Worm (Caenorhabditis elegans) whole organism, L2 larva: ENCODE measurements around the gene cul-3.
A peak's percentile ranks its signal among the peaks of the same experiment; 100 is the strongest.

Experiments
- C34F6.9 ChIP-seq: fragments of 150-350 bp; optimal IDR thresholded peaks from 2 replicates; lab custom pipeline; 2014; ENCODE audit warnings: missing biosample characterization, missing genetic modification characterization
- F13H6.1 ChIP-seq: sonication (generic microtip); optimal IDR thresholded peaks from 2 replicates; lab custom pipeline; 2016; ENCODE audit warnings: missing genetic modification characterization, missing compliant biosample characterization
- R02D3.7 ChIP-seq: fragments of 150-350 bp; optimal IDR thresholded peaks from 2 replicates; lab custom pipeline; 2014; ENCODE audit warnings: missing biosample characterization, missing genetic modification characterization
- ZK546.5 ChIP-seq: sonication (generic microtip); optimal IDR thresholded peaks from 2 replicates; lab custom pipeline; 2017; ENCODE audit warnings: missing biosample characterization, missing genetic modification characterization
- alr-1 ChIP-seq: fragments of 150-350 bp; optimal IDR thresholded peaks from 2 replicates; lab custom pipeline; 2014; ENCODE audit warnings: missing biosample characterization, missing genetic modification characterization
- aly-2 ChIP-seq: fragments of 150-350 bp; optimal IDR thresholded peaks from 2 replicates; lab custom pipeline; 2014; ENCODE audit warnings: missing biosample characterization, missing genetic modification characterization
- ama-1 ChIP-seq: fragments of 150-350 bp; optimal IDR thresholded peaks from 2 replicates; lab custom pipeline; 2018; ENCODE audit warnings: inconsistent platforms
- blmp-1 ChIP-seq: sonication (generic microtip); optimal IDR thresholded peaks from 2 replicates; lab custom pipeline; 2017; ENCODE audit warnings: missing genetic modification characterization, mild to moderate bottlenecking, missing compliant biosample characterization, antibody characterized with exemption, moderate library complexity; ENCODE audit not compliant: insufficient read depth
- ceh-16 ChIP-seq: fragments of 150-350 bp; optimal IDR thresholded peaks from 2 replicates; lab custom pipeline; 2014; ENCODE audit warnings: missing biosample characterization, missing genetic modification characterization
- ceh-82 ChIP-seq: fragments of 150-350 bp; optimal IDR thresholded peaks from 2 replicates; lab custom pipeline; 2014; ENCODE audit warnings: missing biosample characterization, missing genetic modification characterization
- crh-2 ChIP-seq: sonication (generic microtip); optimal IDR thresholded peaks from 2 replicates; lab custom pipeline; 2017; ENCODE audit warnings: missing biosample characterization, missing genetic modification characterization
- dmd-4 ChIP-seq: sonication (generic microtip); optimal IDR thresholded peaks from 2 replicates; lab custom pipeline; 2017; ENCODE audit warnings: missing biosample characterization, missing genetic modification characterization
- egl-27 ChIP-seq: sonication (generic microtip); optimal IDR thresholded peaks from 3 replicates; lab custom pipeline; 2017; ENCODE audit warnings: missing biosample characterization, missing genetic modification reagents, missing genetic modification characterization
- elt-3 ChIP-seq: sonication (generic microtip); optimal IDR thresholded peaks from 2 replicates; lab custom pipeline; 2017; ENCODE audit warnings: missing biosample characterization, missing genetic modification characterization
- fos-1 ChIP-seq: fragments of 150-350 bp; optimal IDR thresholded peaks from 2 replicates; lab custom pipeline; 2014; ENCODE audit warnings: missing biosample characterization, missing genetic modification characterization
- gmeb-1 ChIP-seq: fragments of 150-350 bp; optimal IDR thresholded peaks from 2 replicates; lab custom pipeline; 2014; ENCODE audit warnings: missing biosample characterization, missing genetic modification characterization
- lin-11 ChIP-seq: fragments of 150-350 bp; sonication (generic microtip); optimal IDR thresholded peaks from 2 replicates; lab custom pipeline; 2014; ENCODE audit warnings: missing biosample characterization, missing genetic modification characterization, inconsistent platforms, mixed read lengths
- lin-13 ChIP-seq: fragments of 150-350 bp; optimal IDR thresholded peaks from 2 replicates; lab custom pipeline; 2014; ENCODE audit warnings: missing biosample characterization, missing genetic modification reagents, missing genetic modification characterization
- lsy-2 ChIP-seq, 2 experiments: fragments of 150-350 bp in 1 of 2; sonication (generic microtip) in 1 of 2; optimal IDR thresholded peaks; 2 replicates each; lab custom pipeline; 2014 to 2017; ENCODE audit warnings: missing biosample characterization in 2 of 2, missing genetic modification characterization in 2 of 2
- mab-5 ChIP-seq: fragments of 150-350 bp; optimal IDR thresholded peaks from 2 replicates; lab custom pipeline; 2014; ENCODE audit warnings: missing biosample characterization, missing genetic modification characterization
- mbf-1 ChIP-seq: sonication (generic microtip); optimal IDR thresholded peaks from 2 replicates; lab custom pipeline; 2017; ENCODE audit warnings: missing biosample characterization, missing genetic modification characterization
- mdl-1 ChIP-seq, 2 experiments: fragments of 150-350 bp in 1 of 2; sonication (generic microtip) in 1 of 2; optimal IDR thresholded peaks; 2 replicates each; lab custom pipeline; 2017; ENCODE audit warnings: missing biosample characterization in 2 of 2, missing genetic modification characterization in 2 of 2
- nhr-11 ChIP-seq: fragments of 150-350 bp; optimal IDR thresholded peaks from 2 replicates; lab custom pipeline; 2014; ENCODE audit warnings: missing biosample characterization, missing genetic modification characterization
- nhr-12 ChIP-seq: fragments of 150-350 bp; optimal IDR thresholded peaks from 2 replicates; lab custom pipeline; 2014; ENCODE audit warnings: missing biosample characterization, missing genetic modification characterization
- nhr-129 ChIP-seq: fragments of 150-350 bp; optimal IDR thresholded peaks from 2 replicates; lab custom pipeline; 2014; ENCODE audit warnings: missing biosample characterization, missing genetic modification characterization
- nhr-23 ChIP-seq: fragments of 150-350 bp; optimal IDR thresholded peaks from 2 replicates; lab custom pipeline; 2014; ENCODE audit warnings: missing biosample characterization, missing genetic modification reagents, missing genetic modification characterization
- nhr-237 ChIP-seq: fragments of 150-350 bp; optimal IDR thresholded peaks from 2 replicates; lab custom pipeline; 2014; ENCODE audit warnings: missing biosample characterization, missing genetic modification characterization
- nhr-25 ChIP-seq: fragments of 150-350 bp; sonication (generic microtip); optimal IDR thresholded peaks from 3 replicates; lab custom pipeline; 2014; ENCODE audit warnings: missing biosample characterization, missing genetic modification characterization
- nhr-6 ChIP-seq: fragments of 150-350 bp; optimal IDR thresholded peaks from 2 replicates; lab custom pipeline; 2014; ENCODE audit warnings: missing biosample characterization, missing genetic modification characterization
- nhr-77 ChIP-seq: fragments of 150-350 bp; optimal IDR thresholded peaks from 2 replicates; lab custom pipeline; 2014; ENCODE audit warnings: missing biosample characterization, missing genetic modification characterization
- peb-1 ChIP-seq: fragments of 150-350 bp; optimal IDR thresholded peaks from 2 replicates; lab custom pipeline; 2014; ENCODE audit warnings: missing biosample characterization, missing genetic modification characterization
- sem-4 ChIP-seq: fragments of 150-350 bp; optimal IDR thresholded peaks from 2 replicates; lab custom pipeline; 2014; ENCODE audit warnings: missing biosample characterization, missing genetic modification reagents, missing genetic modification characterization
- skn-1 ChIP-seq: sonication (generic microtip); optimal IDR thresholded peaks from 2 replicates; lab custom pipeline; 2017; ENCODE audit warnings: missing biosample characterization, missing genetic modification characterization
- sma-3 ChIP-seq: sonication (generic microtip); optimal IDR thresholded peaks from 2 replicates; lab custom pipeline; 2016; ENCODE audit warnings: missing genetic modification reagents, missing genetic modification characterization, missing compliant biosample characterization
- snpc-4 ChIP-seq: fragments of 150-350 bp; optimal IDR thresholded peaks from 2 replicates; lab custom pipeline; 2014; ENCODE audit warnings: missing biosample characterization, missing genetic modification characterization
- unc-39 ChIP-seq: fragments of 150-350 bp; optimal IDR thresholded peaks from 2 replicates; lab custom pipeline; 2014; ENCODE audit warnings: missing biosample characterization, missing genetic modification characterization
- unc-55 ChIP-seq: fragments of 150-350 bp; sonication (generic microtip); optimal IDR thresholded peaks from 3 replicates; lab custom pipeline; 2014; ENCODE audit warnings: missing biosample characterization, missing genetic modification reagents, missing genetic modification characterization
- unc-62 ChIP-seq: fragments of 150-350 bp; optimal IDR thresholded peaks from 2 replicates; lab custom pipeline; 2014; ENCODE audit warnings: missing biosample characterization, missing genetic modification reagents, missing genetic modification characterization
- zag-1 ChIP-seq: fragments of 150-350 bp; optimal IDR thresholded peaks from 2 replicates; lab custom pipeline; 2014; ENCODE audit warnings: missing biosample characterization, missing genetic modification characterization
- ztf-1 ChIP-seq: fragments of 200-800 bp; sonication (Bioruptor generic); conservative IDR thresholded peaks from 2 replicates; pipeline ENCODE4 v1.3.6; 2022; ENCODE audit warnings: missing genetic modification characterization, missing compliant biosample characterization
- ztf-11 ChIP-seq: sonication (generic microtip); optimal IDR thresholded peaks from 2 replicates; lab custom pipeline; 2017; ENCODE audit warnings: missing biosample characterization, missing genetic modification characterization

The cul-3 gene

ce11 chrV:150059-150458 is 27.2 kb upstream of the cul-3 start:
- TF ChIP-seq mab-5 (no peak), fos-1 (tag; lab: Kevin White, UChicago) (no peak), ama-1 (no peak), lin-13 (no peak), elt-3 (no peak), nhr-237 (tag; lab: Kevin White, UChicago) (no peak), peb-1 (no peak), lin-11 (no peak), nhr-6 (no peak), F13H6.1 (tag; lab: Kevin White, UChicago) (no peak), unc-55 (no peak), lsy-2 (tag; optimal IDR thresholded peaks at IDR 0.05; lab: Kevin White, UChicago) (no peak), nhr-77 (tag; lab: Kevin White, UChicago) (no peak), ceh-16 (no peak), ztf-1 (GFP tag; lab: Robert Waterston, UW) (no peak)

ce11 chrV:151310-151709 is 25.9 kb upstream of the cul-3 start, which contains the start of gene W03F9.4:
TSS of gene W03F9.4 (minus strand) at chrV:151388.
- TF ChIP-seq fos-1 (tag; lab: Kevin White, UChicago) (peak; percentile 57), skn-1 (tag; lab: Kevin White, UChicago) (no peak), blmp-1 (tag; lab: Kevin White, UChicago) (peak; percentile 41)

ce11 chrV:152156-152555 is 25.1 kb upstream of the cul-3 start:
- TF ChIP-seq peb-1 (no peak), ceh-16 (no peak), nhr-129 (tag; lab: Kevin White, UChicago) (no peak), nhr-77 (tag; lab: Kevin White, UChicago) (no peak), elt-3 (no peak), ama-1 (no peak), lsy-2 (tag; optimal IDR thresholded peaks at IDR 0.05; lab: Kevin White, UChicago) (no peak), unc-39 (tag; lab: Kevin White, UChicago) (no peak), unc-55 (no peak)

- no peak for TF ChIP-seq nhr-23 (tag; lab: Kevin White, UChicago)
- TF ChIP-seq gmeb-1 (tag; lab: Kevin White, UChicago), result no peak
- TF ChIP-seq mdl-1 (tag; optimal IDR thresholded peaks at IDR 0.05; lab: Kevin White, UChicago), result no peak
- TF ChIP-seq elt-3, result no peak
- TF ChIP-seq nhr-129 (tag; lab: Kevin White, UChicago), result no peak
- TF ChIP-seq F13H6.1 (tag; lab: Kevin White, UChicago), result no peak
- no peak for TF ChIP-seq sem-4 (tag; lab: Kevin White, UChicago)
- no peak for TF ChIP-seq ztf-11 (tag; lab: Kevin White, UChicago)
- TF ChIP-seq nhr-25 (tag; lab: Kevin White, UChicago), result no peak
- TF ChIP-seq aly-2 (tag; lab: Kevin White, UChicago), result no peak
- no peak for TF ChIP-seq C34F6.9 (tag; lab: Kevin White, UChicago)
- TF ChIP-seq blmp-1 (tag; lab: Kevin White, UChicago), result no peak
- TF ChIP-seq ZK546.5 (tag; lab: Kevin White, UChicago), result no peak
- TF ChIP-seq egl-27 (tag; lab: Kevin White, UChicago), result no peak
- no peak for TF ChIP-seq fos-1 (tag; lab: Kevin White, UChicago)
These were observed 23.4 kb upstream of the cul-3 start for ce11 chrV:153867-154266.

- no peak for TF ChIP-seq skn-1 (tag; lab: Kevin White, UChicago)
- TF ChIP-seq unc-39 (tag; lab: Kevin White, UChicago), result no peak
- no peak for TF ChIP-seq nhr-11 (tag; lab: Kevin White, UChicago)
- TF ChIP-seq sem-4 (tag; lab: Kevin White, UChicago), result no peak
- TF ChIP-seq lin-13, result no peak
- no peak for TF ChIP-seq dmd-4 (tag; lab: Kevin White, UChicago)
- TF ChIP-seq nhr-12 (tag; lab: Kevin White, UChicago), result no peak
- no peak for TF ChIP-seq mbf-1 (tag; lab: Kevin White, UChicago)
- no peak for TF ChIP-seq R02D3.7
- TF ChIP-seq sma-3 (GFP tag; lab: Kevin White, UChicago), result no peak
- no peak for TF ChIP-seq unc-55
- TF ChIP-seq crh-2, result peak; percentile 44
- TF ChIP-seq lin-11, result no peak
- no peak for TF ChIP-seq nhr-237 (tag; lab: Kevin White, UChicago)
- peak; percentile 61 for TF ChIP-seq F13H6.1 (tag; lab: Kevin White, UChicago)
- TF ChIP-seq unc-62 (GFP tag; lab: Kevin White, UChicago), result no peak
- no peak for TF ChIP-seq lsy-2 (tag; optimal IDR thresholded peaks at IDR 0.05; lab: Kevin White, UChicago)
- TF ChIP-seq zag-1 (tag; lab: Kevin White, UChicago), result no peak
- no peak for TF ChIP-seq C34F6.9 (tag; lab: Kevin White, UChicago)
- peak; percentile 73 for TF ChIP-seq fos-1 (tag; lab: Kevin White, UChicago)
- TF ChIP-seq snpc-4 (tag; lab: Kevin White, UChicago), result no peak
- no peak for TF ChIP-seq nhr-6
- no peak for TF ChIP-seq egl-27 (tag; lab: Kevin White, UChicago)
- peak; percentile 23 for TF ChIP-seq nhr-129 (tag; lab: Kevin White, UChicago)
- TF ChIP-seq nhr-23 (tag; lab: Kevin White, UChicago), result no peak
- no peak for TF ChIP-seq ztf-1 (GFP tag; lab: Robert Waterston, UW)
- peak; percentile 82 to 91 for TF ChIP-seq mdl-1 (tag; optimal IDR thresholded peaks at IDR 0.05; lab: Kevin White, UChicago)
- no peak for TF ChIP-seq ama-1
- peak; percentile 25 for TF ChIP-seq nhr-25 (tag; lab: Kevin White, UChicago)
- TF ChIP-seq nhr-77 (tag; lab: Kevin White, UChicago), result no peak
- TF ChIP-seq ceh-82 (tag; lab: Kevin White, UChicago), result no peak
- TF ChIP-seq aly-2 (tag; lab: Kevin White, UChicago), result no peak
- TF ChIP-seq elt-3, result no peak
- peak; percentile 44 for TF ChIP-seq gmeb-1 (tag; lab: Kevin White, UChicago)
- TF ChIP-seq ztf-11 (tag; lab: Kevin White, UChicago), result no peak
- TF ChIP-seq alr-1 (tag; lab: Kevin White, UChicago), result no peak
- TF ChIP-seq blmp-1 (tag; lab: Kevin White, UChicago), result peak; percentile 19
These were observed 22.0 kb upstream of the cul-3 start for ce11 chrV:155215-155614.
